Worm (Caenorhabditis elegans) whole organism, midembryonic: ENCODE measurements around the gene str-151.

Source experiments
- T22C8.4 ChIP-seq: fragments of 200-800 bp; sonication (Bioruptor generic); IDR thresholded peaks from 2 replicates; pipeline ENCODE4 v1.3.6; 2022; ENCODE audit warnings: missing genetic modification characterization, missing compliant biosample characterization
- cog-1 ChIP-seq: sonication (generic microtip); optimal IDR thresholded peaks from 2 replicates; lab custom pipeline; 2016; ENCODE audit warnings: missing genetic modification characterization, missing compliant biosample characterization
- flt-1 ChIP-seq: fragments of 200-800 bp; sonication (Bioruptor generic); IDR thresholded peaks from 2 replicates; pipeline ENCODE4 v1.3.6; 2022; ENCODE audit warnings: missing genetic modification characterization, missing compliant biosample characterization
- klf-2 ChIP-seq: fragments of 200-800 bp; sonication (Bioruptor generic); conservative IDR thresholded peaks from 2 replicates; pipeline ENCODE4 v1.3.6; 2022; ENCODE audit warnings: missing genetic modification reagents, missing genetic modification characterization, missing compliant biosample characterization
- med-1 ChIP-seq: sonication (generic microtip); optimal IDR thresholded peaks from 2 replicates; lab custom pipeline; 2017; ENCODE audit warnings: missing genetic modification characterization, mild to moderate bottlenecking, missing compliant biosample characterization, antibody characterized with exemption, missing genetic modification reagents; ENCODE audit not compliant: insufficient read depth
- ref-1 ChIP-seq: fragments of 200-800 bp; sonication (Bioruptor generic); conservative IDR thresholded peaks from 2 replicates; pipeline ENCODE4 v1.3.6; 2022; ENCODE audit warnings: missing genetic modification reagents, missing genetic modification characterization, missing compliant biosample characterization
- tab-1 ChIP-seq: fragments of 200-800 bp; sonication (Bioruptor generic); IDR thresholded peaks from 2 replicates; pipeline ENCODE4 v1.3.6; 2022; ENCODE audit warnings: missing genetic modification characterization, missing compliant biosample characterization
- ztf-23 ChIP-seq: fragments of 200-800 bp; sonication (Bioruptor generic); IDR thresholded peaks from 2 replicates; pipeline ENCODE4 v1.3.6; 2022; ENCODE audit warnings: missing genetic modification reagents, missing genetic modification characterization, missing compliant biosample characterization
- ztf-29 ChIP-seq: fragments of 200-800 bp; sonication (Bioruptor generic); IDR thresholded peaks from 2 replicates; pipeline ENCODE4 v1.3.6; 2022; ENCODE audit warnings: missing genetic modification reagents, missing genetic modification characterization, missing compliant biosample characterization

str-151 gene

DNA sequence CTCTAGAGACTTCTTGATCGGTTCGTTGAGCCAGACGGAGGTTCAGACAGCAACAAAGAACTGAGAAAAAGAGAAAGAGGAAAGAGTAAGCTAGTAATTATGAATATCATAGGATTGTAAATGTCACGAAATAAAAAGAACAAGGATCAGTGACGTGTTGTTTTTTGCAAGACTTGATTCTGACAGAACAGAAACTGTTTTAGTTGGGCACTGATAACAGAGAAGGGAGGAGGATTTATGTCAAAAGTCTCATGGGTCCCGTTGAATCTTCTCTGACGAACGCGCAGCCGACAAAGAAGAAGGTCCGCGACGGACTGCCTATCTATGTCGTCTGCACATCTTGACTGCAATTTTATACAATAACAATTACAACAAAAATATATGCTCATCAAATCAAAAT lies 24.6 kb downstream of the str-151 start, which contains the start of gene T03E6.9:
Gene T03E6.9 (minus strand): TSS at position 101 of the 400 bp plus-strand sequence.
- TF ChIP-seq T22C8.4 (GFP tag; lab: Robert Waterston, UW) (no peak), flt-1 (no peak), ztf-29 (GFP tag; lab: Robert Waterston, UW) (no peak), ztf-23 (no peak), cog-1 (no peak), tab-1 (GFP tag; lab: Robert Waterston, UW) (no peak), klf-2 (no peak), ref-1 (GFP tag; lab: Robert Waterston, UW) (no peak), med-1 (GFP tag; lab: Kevin White, UChicago) (no peak)

DNA sequence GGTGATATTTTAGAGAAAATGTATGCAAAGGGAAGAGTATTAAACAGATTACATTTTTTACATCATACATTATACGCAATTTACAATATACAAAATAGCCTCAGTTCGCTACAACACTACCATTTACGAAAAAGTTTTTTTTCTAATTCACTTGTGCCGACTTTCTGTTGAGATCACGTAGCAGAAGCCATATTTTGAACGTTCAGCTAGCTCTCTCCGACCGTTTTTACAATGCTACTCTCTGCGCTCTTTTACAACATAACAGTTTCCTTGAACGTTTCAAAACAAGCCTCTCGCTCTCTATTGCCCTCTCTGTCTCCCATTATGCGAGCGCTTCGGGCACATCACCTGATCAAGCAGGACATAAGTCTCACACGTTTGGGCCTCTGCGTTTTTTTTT lies 27.1 kb downstream of the str-151 start, which contains the start of gene T03E6.8:
Gene T03E6.8 (minus strand): TSS at position 101 of the 400 bp plus-strand sequence.
- no peak for TF ChIP-seq ztf-29 (GFP tag; lab: Robert Waterston, UW)
- no peak for TF ChIP-seq ztf-23
- TF ChIP-seq ref-1 (GFP tag; lab: Robert Waterston, UW), result no peak
- TF ChIP-seq tab-1 (GFP tag; lab: Robert Waterston, UW), result no peak
- no peak for TF ChIP-seq klf-2
- no peak for TF ChIP-seq T22C8.4 (GFP tag; lab: Robert Waterston, UW)
- no peak for TF ChIP-seq med-1 (GFP tag; lab: Kevin White, UChicago)
- TF ChIP-seq flt-1, result no peak
- no peak for TF ChIP-seq cog-1

DNA sequence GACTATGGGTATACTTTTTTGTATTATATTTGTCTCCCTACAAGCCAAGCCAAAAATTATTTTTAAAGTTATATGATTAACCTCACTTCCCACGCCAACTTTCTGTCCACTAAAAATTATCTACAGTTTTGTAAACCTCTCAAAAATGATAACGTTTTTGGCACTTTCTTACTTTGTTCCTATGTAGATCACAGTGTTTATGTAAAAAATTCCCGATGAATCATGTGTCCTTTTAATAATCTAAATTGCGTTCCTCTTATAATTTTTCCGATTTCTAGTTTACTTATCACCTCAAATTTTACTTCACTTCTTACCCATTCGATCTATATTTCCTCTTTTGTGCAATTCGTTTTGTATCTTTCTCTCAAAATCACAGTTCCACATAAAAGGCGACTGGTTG lies 28.3 kb downstream of the str-151 start:
- TF ChIP-seq ref-1 (GFP tag; lab: Robert Waterston, UW) (no peak), med-1 (GFP tag; lab: Kevin White, UChicago) (no peak), klf-2 (no peak), cog-1 (no peak), flt-1 (no peak), ztf-23 (no peak), ztf-29 (GFP tag; lab: Robert Waterston, UW) (no peak), T22C8.4 (GFP tag; lab: Robert Waterston, UW) (no peak), tab-1 (GFP tag; lab: Robert Waterston, UW) (no peak)

DNA sequence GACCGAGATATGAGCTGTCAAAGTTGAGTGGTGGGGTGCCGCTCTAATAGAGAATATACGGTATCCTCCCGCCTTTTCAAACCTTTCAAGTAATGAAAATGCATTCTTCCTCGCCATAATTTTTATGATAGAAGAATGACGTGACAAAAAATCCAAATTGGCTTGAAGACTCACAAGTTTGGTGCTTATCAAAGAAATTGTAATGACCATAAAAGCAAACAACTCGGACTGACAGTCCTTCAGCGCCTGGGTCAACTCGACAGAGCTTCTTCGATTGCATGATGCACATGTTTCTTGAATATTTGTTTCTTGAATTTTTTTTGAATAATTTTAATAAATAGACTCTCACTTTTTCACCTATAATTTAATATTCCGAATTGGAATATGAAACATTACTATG lies 29.5 kb downstream of the str-151 start:
- no peak for TF ChIP-seq ztf-29 (GFP tag; lab: Robert Waterston, UW)

DNA sequence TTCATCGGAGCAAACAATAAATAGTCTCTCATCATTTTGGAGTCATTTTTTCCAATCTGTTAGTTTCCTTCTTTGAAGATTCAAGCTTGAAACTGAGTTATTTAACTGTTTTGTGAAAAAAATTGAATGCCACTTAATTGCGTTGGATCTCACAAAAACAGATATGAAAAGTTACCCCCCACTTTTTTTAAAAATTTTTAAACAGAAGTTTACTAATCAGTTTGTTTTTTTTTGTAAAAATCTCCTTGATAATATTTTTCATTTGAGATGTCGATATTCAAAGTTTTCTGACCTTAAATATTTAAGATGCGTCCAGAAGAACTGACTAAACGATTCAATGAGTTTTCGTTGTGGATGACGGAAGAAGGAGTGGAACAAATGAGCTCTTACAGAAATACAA lies 30.3 kb downstream of the str-151 start, which contains the start of gene Y32B12C.1:
Gene Y32B12C.1 (plus strand): TSS at position 301 of the 400 bp plus-strand sequence.
- TF ChIP-seq ref-1 (GFP tag; lab: Robert Waterston, UW) (no peak), cog-1 (no peak), T22C8.4 (GFP tag; lab: Robert Waterston, UW) (no peak), tab-1 (GFP tag; lab: Robert Waterston, UW) (no peak), flt-1 (no peak), med-1 (GFP tag; lab: Kevin White, UChicago) (no peak), ztf-23 (no peak), klf-2 (no peak), ztf-29 (GFP tag; lab: Robert Waterston, UW) (no peak)

DNA sequence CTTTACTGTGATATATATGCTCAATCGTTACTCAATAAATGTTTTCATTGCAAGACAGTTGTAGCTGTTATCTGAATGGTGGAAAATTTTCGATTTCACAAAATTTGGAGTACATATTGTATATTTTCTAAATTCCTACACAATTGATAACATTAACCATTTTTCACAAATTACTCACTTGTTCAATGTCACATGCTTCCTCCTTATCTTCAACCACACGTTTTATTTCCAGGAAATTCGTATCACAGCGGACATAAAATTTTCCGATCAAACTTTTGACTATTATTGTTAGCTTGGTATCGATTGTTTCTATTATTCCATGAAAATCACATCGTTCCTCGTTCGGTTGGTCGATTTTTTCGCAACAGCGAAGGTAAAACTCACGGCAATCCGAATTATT lies 32.5 kb downstream of the str-151 start:
- TF ChIP-seq cog-1 (no peak), ztf-29 (GFP tag; lab: Robert Waterston, UW) (no peak)

DNA sequence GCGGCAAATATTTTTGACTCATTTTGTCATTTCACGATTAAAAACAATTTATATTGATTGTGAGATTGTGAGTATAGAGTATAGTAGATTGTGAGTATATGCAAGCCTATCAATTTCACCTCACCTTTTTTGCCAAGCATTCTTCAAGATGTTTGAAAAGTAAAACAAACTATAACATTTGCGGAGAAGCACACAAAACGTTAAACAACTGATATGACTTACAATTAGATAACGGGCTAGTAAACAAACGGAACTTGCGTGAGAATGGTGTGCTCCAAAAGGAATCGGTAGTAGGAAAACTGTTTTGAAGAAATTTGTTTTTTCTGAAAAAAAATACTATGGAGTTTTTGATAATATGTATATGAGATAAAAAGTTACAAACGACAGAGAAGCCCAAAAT lies 34.1 kb downstream of the str-151 start:
- no peak for TF ChIP-seq ref-1 (GFP tag; lab: Robert Waterston, UW)
- no peak for TF ChIP-seq ztf-23
- no peak for TF ChIP-seq flt-1
- no peak for TF ChIP-seq cog-1
- TF ChIP-seq ztf-29 (GFP tag; lab: Robert Waterston, UW), result no peak
- TF ChIP-seq T22C8.4 (GFP tag; lab: Robert Waterston, UW), result no peak
- no peak for TF ChIP-seq tab-1 (GFP tag; lab: Robert Waterston, UW)
- TF ChIP-seq klf-2, result no peak
- TF ChIP-seq med-1 (GFP tag; lab: Kevin White, UChicago), result no peak

DNA sequence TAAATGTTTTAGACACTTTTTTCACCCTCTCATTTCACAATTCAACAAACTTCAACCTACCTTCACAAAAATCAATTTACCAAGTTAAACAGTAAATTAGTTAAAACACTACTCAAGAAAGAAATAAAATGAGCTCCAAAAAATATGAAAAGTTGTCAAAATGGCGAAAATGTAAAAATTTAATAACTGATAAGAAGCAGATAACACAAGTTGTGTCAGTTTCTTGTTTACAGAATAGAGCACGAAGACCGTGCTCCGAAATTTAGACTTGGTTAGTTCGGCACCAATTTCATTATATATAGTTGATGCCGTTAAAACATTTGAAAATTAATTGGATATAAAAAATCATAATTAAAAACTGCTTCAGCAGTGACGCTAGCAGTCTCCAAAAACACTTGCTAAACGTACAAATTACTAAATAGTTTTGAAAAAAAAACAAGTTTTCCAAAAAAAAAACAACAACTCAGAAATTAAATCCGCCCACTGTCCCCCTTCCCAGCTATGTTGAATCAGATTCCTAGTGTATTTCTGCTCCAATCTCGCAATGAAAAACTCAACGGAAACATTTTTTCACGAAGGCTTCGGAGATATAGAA lies 34.9 kb downstream of the str-151 start, which contains the start of gene srw-54:
Gene srw-54 (plus strand): TSS at position 545 of the 595 bp plus-strand sequence.
- no peak for TF ChIP-seq ref-1 (GFP tag; lab: Robert Waterston, UW)
- TF ChIP-seq ztf-29 (GFP tag; lab: Robert Waterston, UW), result no peak
- TF ChIP-seq flt-1, result no peak
- TF ChIP-seq klf-2, result no peak
- TF ChIP-seq cog-1, result no peak
- no peak for TF ChIP-seq med-1 (GFP tag; lab: Kevin White, UChicago)
- no peak for TF ChIP-seq ztf-23
- no peak for TF ChIP-seq T22C8.4 (GFP tag; lab: Robert Waterston, UW)
- no peak for TF ChIP-seq tab-1 (GFP tag; lab: Robert Waterston, UW)

DNA sequence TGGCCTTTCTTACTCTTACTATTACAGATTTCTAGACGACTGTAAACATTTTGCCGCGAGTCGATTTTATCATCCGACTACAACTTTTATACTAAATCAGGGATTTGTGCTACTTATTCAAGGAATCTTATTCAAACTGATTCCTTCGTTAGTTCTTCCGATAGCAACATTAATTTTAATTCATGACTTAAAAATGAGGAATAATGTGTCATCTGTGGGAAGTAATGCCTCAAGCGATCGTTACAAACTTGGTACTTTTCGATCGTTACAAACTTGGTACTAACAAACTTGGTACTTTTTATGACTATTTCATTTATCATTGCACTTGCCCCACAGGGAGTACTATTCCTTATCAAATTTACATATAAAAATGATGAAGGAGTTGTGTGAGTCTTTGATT lies 41.5 kb downstream of the str-151 start, which contains the start of gene Y70C5A.4:
Gene Y70C5A.4 (plus strand): TSS at position 301 of the 400 bp plus-strand sequence.
- TF ChIP-seq ztf-23, result no peak
- TF ChIP-seq tab-1 (GFP tag; lab: Robert Waterston, UW), result no peak
- TF ChIP-seq ztf-29 (GFP tag; lab: Robert Waterston, UW), result no peak
- TF ChIP-seq ref-1 (GFP tag; lab: Robert Waterston, UW), result no peak
- TF ChIP-seq klf-2, result no peak
- TF ChIP-seq cog-1, result no peak
- TF ChIP-seq T22C8.4 (GFP tag; lab: Robert Waterston, UW), result no peak
- no peak for TF ChIP-seq flt-1
- TF ChIP-seq med-1 (GFP tag; lab: Kevin White, UChicago), result no peak

DNA sequence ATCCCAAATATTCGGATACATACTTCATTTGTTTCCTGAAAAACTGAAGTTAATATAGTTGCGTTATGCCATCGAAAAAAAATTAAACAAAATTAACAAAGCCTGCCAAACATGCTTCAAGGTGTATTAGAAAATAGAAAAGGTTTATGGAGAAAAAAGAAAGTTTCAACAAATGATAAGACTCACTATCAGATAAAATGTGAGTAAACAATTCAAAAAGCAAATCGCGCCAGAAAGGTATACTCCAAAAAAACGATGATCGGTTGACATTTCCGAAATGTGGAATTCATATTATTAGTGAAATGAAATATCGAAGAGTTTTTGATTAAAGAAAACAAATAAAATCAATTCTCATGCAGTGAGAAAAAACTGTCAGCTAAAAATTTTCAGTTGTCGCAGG lies 44.9 kb downstream of the str-151 start, which contains the start of gene Y70C5A.3:
Gene Y70C5A.3 (minus strand): TSS at position 50 of the 400 bp plus-strand sequence.
- TF ChIP-seq klf-2 (no peak), flt-1 (no peak), T22C8.4 (GFP tag; lab: Robert Waterston, UW) (no peak), med-1 (GFP tag; lab: Kevin White, UChicago) (no peak), ref-1 (GFP tag; lab: Robert Waterston, UW) (no peak), ztf-29 (GFP tag; lab: Robert Waterston, UW) (no peak)
